Worm (Caenorhabditis elegans): Measurements from ENCODE around the gene ncx-3.
"Not testable (repeated sequence)": the region's sequence is repeated elsewhere in the genome, so short reads cannot be mapped to it uniquely, and the experiment has no call there.

Gene ncx-3

ce11 chrIV:10685758-10686157, 30.7 kb upstream of the ncx-3 start, which contains the start of the genes K08C7.6 and R102.1:
TSS of gene K08C7.6 (minus strand) at chrIV:10685858.
TSS of gene R102.1 (plus strand) at chrIV:10686048.
- TF ChIP-seq rnt-1 (tag; optimal IDR thresholded peaks at IDR 0.05) (no peak), fkh-6 (tag; optimal IDR thresholded peaks at IDR 0.05) (no peak), ceh-34 (tag; optimal IDR thresholded peaks at IDR 0.05) (no peak), ceh-31 (tag; optimal IDR thresholded peaks at IDR 0.05) (no peak), ceh-22 (tag; optimal IDR thresholded peaks at IDR 0.05) (no peak), gmeb-2 (tag; optimal IDR thresholded peaks at IDR 0.05) (no peak), nhr-232 (tag; optimal IDR thresholded peaks at IDR 0.05) (no peak), hlh-6 (tag; optimal IDR thresholded peaks at IDR 0.05) (no peak), K02D7.2 (tag; optimal IDR thresholded peaks at IDR 0.05) (no peak), ceh-2 (tag; optimal IDR thresholded peaks at IDR 0.05) (no peak)

- not testable (repeated sequence) for TF ChIP-seq ceh-48, pha-2, che-1 (tag; optimal IDR thresholded peaks at IDR 0.05)
Measured at ce11 chrIV:10687307-10687706, 29.1 kb upstream of the ncx-3 start, which contains the start of gene R102.2. TSS of gene R102.2 (plus strand) at chrIV:10687607.

- TF ChIP-seq hlh-15 (tag; optimal IDR thresholded peaks at IDR 0.05) (no peak), fkh-10 (GFP tag; optimal IDR thresholded peaks at IDR 0.05) (no peak), ceh-18 (tag; optimal IDR thresholded peaks at IDR 0.05) (no peak), syd-9 (tag; optimal IDR thresholded peaks at IDR 0.05) (no peak), ceh-24 (tag; optimal IDR thresholded peaks at IDR 0.05) (no peak), ceh-22 (tag; optimal IDR thresholded peaks at IDR 0.05) (no peak), tbx-7 (tag; optimal IDR thresholded peaks at IDR 0.05) (no peak), pha-4 (tag; optimal IDR thresholded peaks at IDR 0.05) (no peak), ceh-48 (tag; optimal IDR thresholded peaks at IDR 0.05) (no peak), pag-3 (tag; optimal IDR thresholded peaks at IDR 0.05; ENCODE audit: borderline replicate concordance) (no peak), unc-55 (GFP tag; optimal IDR thresholded peaks at IDR 0.05) (no peak), npax-4 (tag; optimal IDR thresholded peaks at IDR 0.05) (no peak), ets-4 (tag; optimal IDR thresholded peaks at IDR 0.05) (no peak), hlh-30 (tag; optimal IDR thresholded peaks at IDR 0.05; ENCODE audit: insufficient read depth) (no peak), C08G9.2 (tag; optimal IDR thresholded peaks at IDR 0.05) (no peak)
Measured at ce11 chrIV:10688972-10689567, 27.4 kb upstream of the ncx-3 start, which contains the start of gene R102.3. TSS of gene R102.3 (plus strand) at chrIV:10689517.

- TF ChIP-seq rnt-1 (tag; optimal IDR thresholded peaks at IDR 0.05) (no peak), unc-3 (GFP tag; conservative IDR thresholded peaks at IDR 0.05) (no peak), unc-3 (tag; optimal IDR thresholded peaks at IDR 0.05) (no peak), nhr-232 (tag; optimal IDR thresholded peaks at IDR 0.05) (no peak), fkh-6 (tag; optimal IDR thresholded peaks at IDR 0.05) (no peak), pros-1 (tag; optimal IDR thresholded peaks at IDR 0.05) (no peak), dmd-4 (tag; optimal IDR thresholded peaks at IDR 0.05; ENCODE audit: borderline replicate concordance) (no peak)
Measured at ce11 chrIV:10690139-10690538, 26.3 kb upstream of the ncx-3 start, which contains the start of gene R102.8. TSS of gene R102.8 (minus strand) at chrIV:10690239.

- no peak for TF ChIP-seq ceh-48 (tag; optimal IDR thresholded peaks at IDR 0.05)
- no peak for TF ChIP-seq eyg-1 (tag; optimal IDR thresholded peaks at IDR 0.05)
- no peak for TF ChIP-seq gmeb-2 (tag; optimal IDR thresholded peaks at IDR 0.05)
- no peak for TF ChIP-seq ceh-30 (tag; optimal IDR thresholded peaks at IDR 0.05)
- no peak for TF ChIP-seq lim-6 (tag; optimal IDR thresholded peaks at IDR 0.05)
- no peak for TF ChIP-seq pha-4 (tag; optimal IDR thresholded peaks at IDR 0.05)
- TF ChIP-seq T23F11.4 (GFP tag; optimal IDR thresholded peaks at IDR 0.05): no peak
- no peak for TF ChIP-seq ama-1 (optimal IDR thresholded peaks at IDR 0.05)
- no peak for TF ChIP-seq ceh-14 (tag; optimal IDR thresholded peaks at IDR 0.05)
- TF ChIP-seq ztf-16 (tag; optimal IDR thresholded peaks at IDR 0.05): no peak
- no peak for TF ChIP-seq ceh-9 (tag; optimal IDR thresholded peaks at IDR 0.05)
- TF ChIP-seq ref-2 (tag; optimal IDR thresholded peaks at IDR 0.05): no peak
- no peak for TF ChIP-seq ceh-6 (GFP tag; optimal IDR thresholded peaks at IDR 0.05)
- TF ChIP-seq nhr-11 (tag; optimal IDR thresholded peaks at IDR 0.05): no peak
- TF ChIP-seq mec-3 (tag; optimal IDR thresholded peaks at IDR 0.05; ENCODE audit: borderline replicate concordance): no peak
- TF ChIP-seq pag-3 (tag; optimal IDR thresholded peaks at IDR 0.05; ENCODE audit: borderline replicate concordance): no peak
- TF ChIP-seq lin-11 (tag; optimal IDR thresholded peaks at IDR 0.05): no peak
- no peak for TF ChIP-seq ceh-19 (GFP tag; optimal IDR thresholded peaks at IDR 0.05)
- no peak for TF ChIP-seq unc-42 (tag; optimal IDR thresholded peaks at IDR 0.05)
Measured at ce11 chrIV:10695203-10695602, 21.2 kb upstream of the ncx-3 start, which contains the start of gene R102.4. TSS of gene R102.4 (minus strand) at chrIV:10695303.

Measured in whole organism, late embryonic.